Fruit fly (Drosophila melanogaster): ENCODE measurements around the gene pnt.

The pnt gene

dm6 chr3R:23363515-23364124 is 17.7 kb upstream of the pnt start, which contains the start of gene CG4408:
TSS of gene CG4408 (minus strand) at chr3R:23363574.
- peak; percentile 56; the same call in 1 of the 2 replicates for TF ChIP-seq CG32121 (GFP tag; IDR thresholded peaks at IDR 0.05)
- TF ChIP-seq CG4496 (GFP tag; IDR thresholded peaks at IDR 0.05): peak; percentile 81
- TF ChIP-seq rn (GFP tag; IDR thresholded peaks at IDR 0.05): peak; percentile 32; the same call in 1 of the 2 replicates
- TF ChIP-seq CG10348 (GFP tag; IDR thresholded peaks at IDR 0.05): no peak
- TF ChIP-seq CG8301 (tag; optimal IDR thresholded peaks at IDR 0.05): peak; percentile 73
- peak; percentile 56 for TF ChIP-seq CG34367 (tag; optimal IDR thresholded peaks at IDR 0.05)
- TF ChIP-seq CG13204 (GFP tag; optimal IDR thresholded peaks at IDR 0.05): no peak
- TF ChIP-seq CG17806 (tag; optimal IDR thresholded peaks at IDR 0.05): peak; percentile 74
- TF ChIP-seq CG12605 (GFP tag; IDR thresholded peaks at IDR 0.05): peak; percentile 67
- TF ChIP-seq CG9948 (tag; optimal IDR thresholded peaks at IDR 0.05): peak; percentile 72
- TF ChIP-seq EcR (GFP tag; optimal IDR thresholded peaks at IDR 0.05): peak; percentile 80
- TF ChIP-seq Ets98B (GFP tag; IDR thresholded peaks at IDR 0.05): peak; percentile 82
- TF ChIP-seq D1 (tag; optimal IDR thresholded peaks at IDR 0.05): no peak
- peak; percentile 74 for TF ChIP-seq CG15710 (tag; optimal IDR thresholded peaks at IDR 0.05)
- peak; percentile 67 for TF ChIP-seq Pif1A (GFP tag; optimal IDR thresholded peaks at IDR 0.05)
- TF ChIP-seq CG8159 (tag; optimal IDR thresholded peaks at IDR 0.05): peak; percentile 83
- TF ChIP-seq fd96Ca (GFP tag; IDR thresholded peaks at IDR 0.05): peak; percentile 59; the same call in 1 of the 3 replicates
- TF ChIP-seq Snoo (tag; optimal IDR thresholded peaks at IDR 0.05): peak; percentile 81
- peak; percentile 81 for TF ChIP-seq CG14655 (GFP tag; optimal IDR thresholded peaks at IDR 0.05)
- no peak for TF ChIP-seq Pif1B (GFP tag; optimal IDR thresholded peaks at IDR 0.05)
- peak; percentile 34 for TF ChIP-seq gl (tag; optimal IDR thresholded peaks at IDR 0.05)

dm6 chr3R:23360356-23360755 is 14.4 kb upstream of the pnt start:
- no peak for TF ChIP-seq CG32121 (GFP tag; IDR thresholded peaks at IDR 0.05)
- no peak for TF ChIP-seq Pif1A (GFP tag; optimal IDR thresholded peaks at IDR 0.05)
- no peak for TF ChIP-seq CG8301 (tag; optimal IDR thresholded peaks at IDR 0.05)
- TF ChIP-seq EcR (GFP tag; optimal IDR thresholded peaks at IDR 0.05): peak; percentile 23
- TF ChIP-seq Ets98B (GFP tag; IDR thresholded peaks at IDR 0.05): no peak

dm6 chr3R:23359420-23359819 is 13.5 kb upstream of the pnt start:
- TF ChIP-seq Pif1B (GFP tag; optimal IDR thresholded peaks at IDR 0.05): no peak
- TF ChIP-seq CG8159 (tag; optimal IDR thresholded peaks at IDR 0.05): no peak
- TF ChIP-seq Snoo (tag; optimal IDR thresholded peaks at IDR 0.05): no peak
- no peak for TF ChIP-seq rn (GFP tag; IDR thresholded peaks at IDR 0.05)
- no peak for TF ChIP-seq CG9948 (tag; optimal IDR thresholded peaks at IDR 0.05)
- no peak for TF ChIP-seq CG4496 (GFP tag; IDR thresholded peaks at IDR 0.05)
- TF ChIP-seq CG32121 (GFP tag; IDR thresholded peaks at IDR 0.05): no peak
- no peak for TF ChIP-seq Pif1A (GFP tag; optimal IDR thresholded peaks at IDR 0.05)
- no peak for TF ChIP-seq fd96Ca (GFP tag; IDR thresholded peaks at IDR 0.05)
- no peak for TF ChIP-seq CG13204 (GFP tag; optimal IDR thresholded peaks at IDR 0.05)
- no peak for TF ChIP-seq gl (tag; optimal IDR thresholded peaks at IDR 0.05)
- TF ChIP-seq CG14655 (GFP tag; optimal IDR thresholded peaks at IDR 0.05): no peak
- TF ChIP-seq CG12605 (GFP tag; IDR thresholded peaks at IDR 0.05): no peak
- no peak for TF ChIP-seq CG8301 (tag; optimal IDR thresholded peaks at IDR 0.05)
- TF ChIP-seq Ets98B (GFP tag; IDR thresholded peaks at IDR 0.05): no peak
- TF ChIP-seq EcR (GFP tag; optimal IDR thresholded peaks at IDR 0.05): no peak
- TF ChIP-seq CG34367 (tag; optimal IDR thresholded peaks at IDR 0.05): no peak
- no peak for TF ChIP-seq CG15710 (tag; optimal IDR thresholded peaks at IDR 0.05)
- TF ChIP-seq D1 (tag; optimal IDR thresholded peaks at IDR 0.05): no peak
- TF ChIP-seq CG17806 (tag; optimal IDR thresholded peaks at IDR 0.05): no peak

dm6 chr3R:23358565-23359138 is 12.7 kb upstream of the pnt start, which contains the start of gene RpS3:
TSS of gene RpS3 (plus strand) at chr3R:23358812.
- TF ChIP-seq Snoo (tag; optimal IDR thresholded peaks at IDR 0.05): peak; percentile 18
- no peak for TF ChIP-seq CG8301 (tag; optimal IDR thresholded peaks at IDR 0.05)
- TF ChIP-seq CG13204 (GFP tag; optimal IDR thresholded peaks at IDR 0.05): no peak
- TF ChIP-seq CG8159 (tag; optimal IDR thresholded peaks at IDR 0.05): peak; percentile 16
- TF ChIP-seq Pif1A (GFP tag; optimal IDR thresholded peaks at IDR 0.05): no peak
- TF ChIP-seq CG10348 (GFP tag; IDR thresholded peaks at IDR 0.05): no peak
- TF ChIP-seq gl (tag; optimal IDR thresholded peaks at IDR 0.05): peak; percentile 13
- TF ChIP-seq CG34367 (tag; optimal IDR thresholded peaks at IDR 0.05): no peak
- TF ChIP-seq CG17806 (tag; optimal IDR thresholded peaks at IDR 0.05): no peak
- TF ChIP-seq D1 (tag; optimal IDR thresholded peaks at IDR 0.05): no peak
- peak; percentile 13 for TF ChIP-seq Pif1B (GFP tag; optimal IDR thresholded peaks at IDR 0.05)
- TF ChIP-seq Ets98B (GFP tag; IDR thresholded peaks at IDR 0.05): no peak; the same call in 1 of the 2 replicates
- TF ChIP-seq rn (GFP tag; IDR thresholded peaks at IDR 0.05): no peak
- TF ChIP-seq fd96Ca (GFP tag; IDR thresholded peaks at IDR 0.05): no peak
- no peak for TF ChIP-seq CG4496 (GFP tag; IDR thresholded peaks at IDR 0.05)
- TF ChIP-seq CG9948 (tag; optimal IDR thresholded peaks at IDR 0.05): no peak
- TF ChIP-seq CG15710 (tag; optimal IDR thresholded peaks at IDR 0.05): no peak
- TF ChIP-seq CG12605 (GFP tag; IDR thresholded peaks at IDR 0.05): no peak
- TF ChIP-seq EcR (GFP tag; optimal IDR thresholded peaks at IDR 0.05): no peak
- no peak for TF ChIP-seq CG14655 (GFP tag; optimal IDR thresholded peaks at IDR 0.05)
- no peak; the same call in 1 of the 2 replicates for TF ChIP-seq CG32121 (GFP tag; IDR thresholded peaks at IDR 0.05)

- TF ChIP-seq CG12605 (GFP tag; IDR thresholded peaks at IDR 0.05) (peak; percentile 80), CG8159 (tag; optimal IDR thresholded peaks at IDR 0.05) (peak; percentile 81), CG34367 (tag; optimal IDR thresholded peaks at IDR 0.05) (peak; percentile 79), CG14655 (GFP tag; optimal IDR thresholded peaks at IDR 0.05) (peak; percentile 63), CG4496 (GFP tag; IDR thresholded peaks at IDR 0.05) (peak; percentile 78), CG10348 (GFP tag; IDR thresholded peaks at IDR 0.05) (peak; percentile 12; the same call in 1 of the 2 replicates), CG8301 (tag; optimal IDR thresholded peaks at IDR 0.05) (peak; percentile 75), Snoo (tag; optimal IDR thresholded peaks at IDR 0.05) (peak; percentile 57), EcR (GFP tag; optimal IDR thresholded peaks at IDR 0.05) (no peak), Ets98B (GFP tag; IDR thresholded peaks at IDR 0.05) (peak; percentile 64; the same call in 1 of the 2 replicates), CG15710 (tag; optimal IDR thresholded peaks at IDR 0.05) (peak; percentile 85), gl (tag; optimal IDR thresholded peaks at IDR 0.05) (no peak), CG17806 (tag; optimal IDR thresholded peaks at IDR 0.05) (peak; percentile 74), D1 (tag; optimal IDR thresholded peaks at IDR 0.05) (no peak), CG9948 (tag; optimal IDR thresholded peaks at IDR 0.05) (peak; percentile 75), CG13204 (GFP tag; optimal IDR thresholded peaks at IDR 0.05) (no peak), CG32121 (GFP tag; IDR thresholded peaks at IDR 0.05) (peak; percentile 76), fd96Ca (GFP tag; IDR thresholded peaks at IDR 0.05) (no peak), rn (GFP tag; IDR thresholded peaks at IDR 0.05) (0 out of 2 replicates have a peak, but pooled peaks have one; percentile 20), Pif1B (GFP tag; optimal IDR thresholded peaks at IDR 0.05) (peak; percentile 49), Pif1A (GFP tag; optimal IDR thresholded peaks at IDR 0.05) (no peak)
Measured at dm6 chr3R:23356920-23357386, 11.0 kb upstream of the pnt start.
